Worm (Caenorhabditis elegans) whole organism, L3 larva: ENCODE results near the gene ptd-2.

Experiments
- ZK546.5 ChIP-seq: sonication (generic microtip); optimal IDR thresholded peaks from 2 replicates; lab custom pipeline; 2017; ENCODE audit warnings: missing biosample characterization, missing genetic modification characterization
- ceh-82 ChIP-seq: fragments of 150-350 bp; optimal IDR thresholded peaks from 2 replicates; lab custom pipeline; 2014; ENCODE audit warnings: missing biosample characterization, missing genetic modification characterization
- ceh-9 ChIP-seq: sonication (generic microtip); optimal IDR thresholded peaks from 2 replicates; lab custom pipeline; 2018; ENCODE audit warnings: missing biosample characterization, missing genetic modification characterization
- egl-5 ChIP-seq: fragments of 150-350 bp; optimal IDR thresholded peaks from 2 replicates; lab custom pipeline; 2017; ENCODE audit warnings: missing biosample characterization, missing genetic modification reagents, missing genetic modification characterization, inconsistent platforms
- elt-1 ChIP-seq: fragments of 150-350 bp; optimal IDR thresholded peaks from 2 replicates; lab custom pipeline; 2014; ENCODE audit warnings: missing biosample characterization, missing genetic modification characterization
- elt-2 ChIP-seq: sonication (generic microtip); optimal IDR thresholded peaks from 2 replicates; lab custom pipeline; 2016; ENCODE audit warnings: missing genetic modification reagents, mild to moderate bottlenecking, missing genetic modification characterization, missing compliant biosample characterization
- elt-3 ChIP-seq, 3 experiments: fragments of 150-350 bp in 1 of 3; sonication (generic microtip) in 2 of 3; optimal IDR thresholded peaks; 2 replicates in 2 of 3; 4 replicates in 1 of 3; lab custom pipeline; 2014 to 2017; ENCODE audit warnings: missing biosample characterization in 3 of 3, missing genetic modification characterization in 3 of 3
- eor-1 ChIP-seq, 2 experiments: fragments of 150-350 bp; optimal IDR thresholded peaks; 2 replicates each; lab custom pipeline; 2014 to 2018; ENCODE audit warnings: missing biosample characterization in 2 of 2, missing genetic modification characterization in 2 of 2
- fkh-10 ChIP-seq: sonication (generic microtip); optimal IDR thresholded peaks from 2 replicates; lab custom pipeline; 2017; ENCODE audit warnings: missing biosample characterization, missing genetic modification reagents, missing genetic modification characterization
- fkh-2 ChIP-seq: fragments of 150-350 bp; optimal IDR thresholded peaks from 2 replicates; lab custom pipeline; 2014; ENCODE audit warnings: missing biosample characterization, missing genetic modification reagents, missing genetic modification characterization
- lin-15B ChIP-seq: fragments of 150-350 bp; optimal IDR thresholded peaks from 2 replicates; lab custom pipeline; 2014; ENCODE audit warnings: missing biosample characterization, missing genetic modification characterization
- lsy-12 ChIP-seq: sonication (generic microtip); optimal IDR thresholded peaks from 2 replicates; lab custom pipeline; 2016; ENCODE audit warnings: mild to moderate bottlenecking, missing genetic modification characterization, missing compliant biosample characterization
- nfya-1 ChIP-seq: sonication (generic microtip); optimal IDR thresholded peaks from 2 replicates; lab custom pipeline; 2017; ENCODE audit warnings: missing genetic modification characterization, mild to moderate bottlenecking, missing compliant biosample characterization, antibody characterized with exemption, moderate library complexity; ENCODE audit not compliant: insufficient read depth
- nhr-11 ChIP-seq: fragments of 150-350 bp; optimal IDR thresholded peaks from 2 replicates; lab custom pipeline; 2014; ENCODE audit warnings: missing biosample characterization, missing genetic modification characterization
- nhr-23 ChIP-seq: fragments of 150-350 bp; optimal IDR thresholded peaks from 2 replicates; lab custom pipeline; 2014; ENCODE audit warnings: missing biosample characterization, missing genetic modification reagents, missing genetic modification characterization
- nhr-237 ChIP-seq: fragments of 150-350 bp; optimal IDR thresholded peaks from 2 replicates; lab custom pipeline; 2014; ENCODE audit warnings: missing biosample characterization, missing genetic modification characterization
- nhr-25 ChIP-seq: sonication (generic microtip); optimal IDR thresholded peaks from 2 replicates; lab custom pipeline; 2017; ENCODE audit warnings: missing biosample characterization, missing genetic modification characterization
- nhr-28 ChIP-seq: fragments of 150-350 bp; optimal IDR thresholded peaks from 2 replicates; lab custom pipeline; 2014; ENCODE audit warnings: missing biosample characterization, missing genetic modification characterization
- nhr-67 ChIP-seq: fragments of 150-350 bp; optimal IDR thresholded peaks from 2 replicates; lab custom pipeline; 2014; ENCODE audit warnings: missing biosample characterization, missing genetic modification characterization
- nhr-77 ChIP-seq: fragments of 150-350 bp; optimal IDR thresholded peaks from 2 replicates; lab custom pipeline; 2014; ENCODE audit warnings: missing biosample characterization, missing genetic modification characterization
- pha-4 ChIP-seq: fragments of 150-350 bp; optimal IDR thresholded peaks from 2 replicates; lab custom pipeline; 2014; ENCODE audit warnings: missing biosample characterization, missing genetic modification reagents, missing genetic modification characterization
- sea-2 ChIP-seq: fragments of 150-350 bp; sonication (generic microtip); optimal IDR thresholded peaks from 4 replicates; lab custom pipeline; 2014; ENCODE audit warnings: missing biosample characterization, missing genetic modification reagents, missing genetic modification characterization
- skn-1 ChIP-seq: fragments of 150-350 bp; optimal IDR thresholded peaks from 2 replicates; lab custom pipeline; 2014; ENCODE audit warnings: missing biosample characterization, missing genetic modification characterization
- snpc-4 ChIP-seq: fragments of 150-350 bp; optimal IDR thresholded peaks from 2 replicates; lab custom pipeline; 2014; ENCODE audit warnings: missing biosample characterization, missing genetic modification characterization
- tbx-2 ChIP-seq: sonication (generic microtip); optimal IDR thresholded peaks from 2 replicates; lab custom pipeline; 2016; ENCODE audit warnings: mild to moderate bottlenecking, missing genetic modification characterization, missing compliant biosample characterization
- unc-62 ChIP-seq: fragments of 150-350 bp; sonication (generic microtip); optimal IDR thresholded peaks from 4 replicates; lab custom pipeline; 2014; ENCODE audit warnings: missing biosample characterization, missing genetic modification reagents, missing genetic modification characterization
- zag-1 ChIP-seq: fragments of 150-350 bp; optimal IDR thresholded peaks from 2 replicates; lab custom pipeline; 2014; ENCODE audit warnings: missing biosample characterization, missing genetic modification characterization

The ptd-2 gene

DNA sequence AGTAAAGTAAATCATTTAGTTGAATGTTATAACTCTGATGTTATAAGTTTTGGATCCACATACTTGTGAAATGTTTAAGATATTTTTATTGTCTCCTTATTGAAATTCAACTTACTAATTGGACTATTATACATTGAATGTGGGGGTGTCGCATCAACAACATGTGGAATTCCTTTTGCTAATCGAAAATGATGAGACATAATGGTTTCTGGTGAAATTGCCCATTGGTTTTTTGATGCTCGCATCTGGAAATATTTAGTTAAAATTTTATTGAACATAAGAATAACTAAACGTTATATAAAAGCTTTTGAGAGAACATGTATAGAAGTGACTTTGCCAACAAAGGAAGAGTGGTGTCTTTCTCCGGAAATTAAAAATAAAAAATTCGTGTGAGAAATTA is 41.9 kb downstream of the ptd-2 start, which contains the start of gene ZK682.7:
TSS of gene ZK682.7 (minus strand) at position 247 of the 400 bp plus-strand sequence.
- TF ChIP-seq fkh-10 (GFP tag; lab: Kevin White, UChicago) (no peak), nhr-237 (no peak), lin-15B (no peak), elt-2 (tag; lab: Kevin White, UChicago) (no peak), sea-2 (GFP tag; lab: Kevin White, UChicago) (no peak), nhr-25 (tag; lab: Kevin White, UChicago) (no peak), nfya-1 (tag; lab: Kevin White, UChicago) (no peak), ceh-9 (tag; lab: Kevin White, UChicago) (no peak)

DNA sequence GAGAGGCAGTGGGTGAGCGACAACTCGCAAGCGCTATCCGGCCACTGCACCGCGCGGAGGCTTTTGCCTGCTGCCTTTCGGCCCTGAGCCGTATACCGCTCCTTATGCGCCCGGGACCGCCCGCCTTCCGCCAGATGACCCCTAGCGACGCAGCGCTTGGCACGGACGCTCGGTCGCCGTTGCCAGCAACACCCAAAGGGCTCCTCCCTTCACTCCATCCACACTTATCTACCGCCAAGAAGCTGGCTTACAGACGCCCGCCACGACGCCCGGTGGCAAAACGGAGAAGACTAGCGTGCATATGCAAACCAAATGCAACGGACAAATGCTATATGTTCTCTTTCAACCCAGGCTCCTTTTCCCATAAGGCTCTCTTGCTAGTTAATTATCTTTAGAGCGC is 43.3 kb downstream of the ptd-2 start:
- TF ChIP-seq eor-1 (tag; optimal IDR thresholded peaks at IDR 0.05; lab: Kevin White, UChicago) (no peak), nhr-11 (tag; lab: Kevin White, UChicago) (no peak), elt-2 (tag; lab: Kevin White, UChicago) (no peak), ceh-9 (tag; lab: Kevin White, UChicago) (no peak), unc-62 (GFP tag; lab: Kevin White, UChicago) (no peak), elt-1 (tag; lab: Kevin White, UChicago) (no peak), ZK546.5 (tag; lab: Kevin White, UChicago) (no peak), nhr-28 (no peak), snpc-4 (tag; lab: Kevin White, UChicago) (no peak), tbx-2 (tag; lab: Kevin White, UChicago) (peak; percentile 16), nfya-1 (tag; lab: Kevin White, UChicago) (peak; percentile 11), fkh-2 (tag; lab: Kevin White, UChicago) (no peak), nhr-67 (tag; lab: Kevin White, UChicago) (no peak)

DNA sequence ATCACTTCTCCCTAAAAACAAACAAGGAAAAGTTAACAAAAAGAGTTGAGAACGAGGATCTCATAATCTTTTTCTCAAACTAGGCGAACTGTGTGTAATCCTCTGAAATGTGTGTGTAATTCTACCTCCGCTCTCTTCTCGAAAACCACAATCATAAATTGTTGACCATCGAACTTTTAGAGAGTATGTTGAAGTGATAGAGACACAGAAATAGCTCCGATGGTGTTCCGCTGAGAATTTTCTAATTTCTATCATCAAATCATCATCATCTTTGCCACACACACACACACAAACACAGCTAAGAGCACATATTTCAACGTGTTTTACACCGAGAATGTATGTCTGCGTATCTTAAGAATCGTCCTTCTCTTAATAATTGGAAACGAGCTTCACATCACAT is 45.5 kb downstream of the ptd-2 start:
- no peak for TF ChIP-seq fkh-2 (tag; lab: Kevin White, UChicago)
- no peak for TF ChIP-seq elt-3 (tag; optimal IDR thresholded peaks at IDR 0.05; lab: Kevin White, UChicago)
- peak; percentile 17 for TF ChIP-seq pha-4 (tag; lab: Kevin White, UChicago)
- TF ChIP-seq sea-2 (GFP tag; lab: Kevin White, UChicago), result no peak
- TF ChIP-seq zag-1 (tag; lab: Kevin White, UChicago), result no peak

DNA sequence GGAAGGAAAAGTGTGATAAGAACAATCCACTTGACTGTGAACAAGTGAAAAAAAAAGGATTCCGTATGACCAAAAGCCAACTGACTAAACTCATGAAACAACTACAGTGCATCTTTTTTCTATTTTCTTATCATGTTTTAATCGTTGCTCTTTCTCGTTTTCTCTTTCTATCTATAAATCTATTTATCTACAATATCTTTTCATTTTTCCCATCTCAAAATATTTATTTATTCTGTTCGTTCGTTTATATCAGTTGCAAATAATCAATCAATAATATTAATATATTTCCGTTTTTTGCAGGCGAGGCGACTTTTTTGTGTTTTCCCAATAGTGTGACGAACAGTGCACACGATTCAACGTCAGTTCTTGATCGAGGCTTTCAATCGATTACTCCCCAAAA is 47.3 kb downstream of the ptd-2 start, which contains the start of gene F44A2.5:
TSS of gene F44A2.5 (plus strand) at position 301 of the 400 bp plus-strand sequence.
- TF ChIP-seq pha-4 (tag; lab: Kevin White, UChicago), result peak; percentile 23
- no peak for TF ChIP-seq skn-1 (tag; lab: Kevin White, UChicago)
- no peak for TF ChIP-seq nhr-28
- TF ChIP-seq, all 47 proteins: peak for 1

DNA sequence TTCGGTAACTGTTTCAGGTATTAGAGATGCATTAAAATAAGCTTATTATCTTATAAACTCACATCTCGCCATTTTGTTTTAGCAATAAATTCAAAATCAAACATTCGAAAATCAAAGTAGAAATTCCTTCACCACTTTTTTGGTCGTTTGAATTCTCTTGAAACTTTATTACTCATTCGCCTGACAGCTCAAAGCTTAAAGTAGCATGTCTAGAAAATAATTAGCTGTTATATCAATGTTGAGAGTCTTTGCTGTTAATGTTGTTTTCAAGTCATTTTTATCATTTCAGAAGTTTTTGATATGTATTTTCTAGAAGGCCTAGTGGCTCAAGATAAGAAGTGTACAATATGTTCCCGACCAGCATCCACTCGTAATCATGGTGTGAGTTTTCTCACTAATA is 53.0 kb downstream of the ptd-2 start, which contains the start of gene nhr-39:
TSS of gene nhr-39 (plus strand) at position 301 of the 400 bp plus-strand sequence.
- no peak for TF ChIP-seq fkh-10 (GFP tag; lab: Kevin White, UChicago)
- no peak for TF ChIP-seq nhr-237
- TF ChIP-seq nhr-77, result no peak
- no peak for TF ChIP-seq ceh-82
- no peak for TF ChIP-seq lsy-12
- no peak for TF ChIP-seq egl-5
- TF ChIP-seq elt-2 (tag; lab: Kevin White, UChicago), result no peak
- no peak for TF ChIP-seq nhr-23
